Worm (Caenorhabditis elegans) whole organism, L1 larva: Measurements from ENCODE around the gene Y54G2A.18.

Experiments
- aha-1 ChIP-seq: fragments of 150-350 bp; optimal IDR thresholded peaks from 2 replicates; lab custom pipeline; 2014; ENCODE audit warnings: missing biosample characterization, missing genetic modification characterization
- alr-1 ChIP-seq: fragments of 200-800 bp; sonication (Bioruptor generic); optimal IDR thresholded peaks from 2 replicates; lab custom pipeline; 2018; ENCODE audit warnings: borderline replicate concordance, mild to moderate bottlenecking, missing genetic modification characterization, missing compliant biosample characterization
- fkh-10 ChIP-seq: sonication (generic microtip); optimal IDR thresholded peaks from 2 replicates; lab custom pipeline; 2017; ENCODE audit warnings: missing biosample characterization, missing genetic modification reagents, missing genetic modification characterization
- fkh-4 ChIP-seq: sonication (generic microtip); optimal IDR thresholded peaks from 2 replicates; lab custom pipeline; 2016; ENCODE audit warnings: missing compliant biosample characterization, missing genetic modification characterization, borderline replicate concordance
- lin-39 ChIP-seq: fragments of 150-350 bp; optimal IDR thresholded peaks from 2 replicates; lab custom pipeline; 2014; ENCODE audit warnings: missing biosample characterization, missing genetic modification reagents, missing genetic modification characterization
- nhr-20 ChIP-seq: sonication (generic microtip); optimal IDR thresholded peaks from 2 replicates; lab custom pipeline; 2016; ENCODE audit warnings: mild to moderate bottlenecking, missing genetic modification characterization, missing compliant biosample characterization
- sup-37 ChIP-seq: fragments of 200-800 bp; sonication (Bioruptor generic); optimal IDR thresholded peaks from 2 replicates; lab custom pipeline; 2018; ENCODE audit warnings: mild to moderate bottlenecking, missing genetic modification characterization, missing compliant biosample characterization
- unc-86 ChIP-seq: sonication (generic microtip); optimal IDR thresholded peaks from 2 replicates; lab custom pipeline; 2016; ENCODE audit warnings: missing genetic modification characterization, missing compliant biosample characterization

DNA sequence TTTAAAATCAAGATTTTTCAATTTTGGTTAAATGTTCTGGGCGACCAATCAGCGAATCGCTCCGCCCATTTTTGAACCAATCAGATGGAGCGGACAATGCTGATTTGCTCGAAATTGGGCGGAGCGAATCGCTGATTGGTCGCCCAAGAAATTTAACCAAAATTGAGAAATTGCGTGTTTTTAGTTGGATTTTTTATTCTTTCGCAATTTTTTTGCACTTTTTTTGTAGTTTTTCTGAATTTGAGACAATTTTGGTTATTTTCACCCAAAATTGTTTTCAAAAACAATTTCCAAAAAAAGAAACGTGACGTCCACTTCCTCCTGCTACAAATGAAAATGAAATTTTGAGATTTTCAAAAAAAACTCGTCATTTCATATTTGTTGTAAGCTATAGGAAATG lies 5.6 kb downstream of the Y54G2A.18 start, which contains the start of gene dml-1:
- TF ChIP-seq nhr-20 (no peak), aha-1 (tag; lab: Kevin White, UChicago) (no peak), alr-1 (tag; lab: Kevin White, UChicago) (no peak), fkh-10 (GFP tag; lab: Kevin White, UChicago) (no peak), unc-86 (no peak), sup-37 (GFP tag; lab: Kevin White, UChicago) (no peak), lin-39 (tag; lab: Kevin White, UChicago) (no peak), fkh-4 (tag; lab: Kevin White, UChicago) (no peak)
